Fruit fly (Drosophila melanogaster) whole organism, embryonic: Measurements from ENCODE around the gene scat.

Source experiments
- Bdp1 ChIP-seq: fragments of 200-800 bp; sonication (Bioruptor generic); optimal IDR thresholded peaks from 3 replicates; lab custom pipeline; 2016; ENCODE audit warnings: missing biosample characterization, missing genetic modification characterization
- CG10267 ChIP-seq: fragments of 200-800 bp; sonication (Bioruptor generic); optimal IDR thresholded peaks from 2 replicates; lab custom pipeline; 2018; ENCODE audit warnings: missing biosample characterization, mild to moderate bottlenecking, missing genetic modification characterization, moderate library complexity
- CG12104 ChIP-seq: fragments of 200-800 bp; sonication (Bioruptor generic); optimal IDR thresholded peaks from 3 replicates; lab custom pipeline; 2016; ENCODE audit warnings: missing biosample characterization, missing genetic modification characterization
- CG12219 ChIP-seq: fragments of 200-800 bp; sonication (Bioruptor generic); optimal IDR thresholded peaks from 3 replicates; lab custom pipeline; 2018; ENCODE audit warnings: missing biosample characterization, mild to moderate bottlenecking, missing genetic modification characterization
- CG14014 ChIP-seq: fragments of 200-800 bp; sonication (Bioruptor generic); IDR thresholded peaks from 2 replicates; pipeline ENCODE4 v1.3.6; 2022; ENCODE audit warnings: missing biosample characterization, missing genetic modification characterization
- CG14441 ChIP-seq: fragments of 200-800 bp; sonication (Bioruptor generic); IDR thresholded peaks from 2 replicates; pipeline ENCODE4 v1.3.6; 2022; ENCODE audit warnings: missing biosample characterization, missing genetic modification characterization
- CG15479 ChIP-seq: fragments of 200-800 bp; sonication (Bioruptor generic); optimal IDR thresholded peaks from 3 replicates; lab custom pipeline; 2019; ENCODE audit warnings: missing biosample characterization, mild to moderate bottlenecking, missing genetic modification characterization, moderate library complexity
- CG16779 ChIP-seq: fragments of 200-800 bp; sonication (Bioruptor generic); IDR thresholded peaks from 2 replicates; pipeline ENCODE4 v1.3.6; 2022; ENCODE audit warnings: missing biosample characterization, missing genetic modification characterization
- CG16813 ChIP-seq: fragments of 200-800 bp; sonication (Bioruptor generic); IDR thresholded peaks from 3 replicates; pipeline ENCODE4 v1.3.6; 2022; ENCODE audit warnings: missing biosample characterization, missing genetic modification characterization; ENCODE audit not compliant: partially characterized antibody
- CG16815 ChIP-seq: fragments of 200-800 bp; sonication (Bioruptor generic); optimal IDR thresholded peaks from 3 replicates; lab custom pipeline; 2017; ENCODE audit warnings: missing biosample characterization, mild to moderate bottlenecking, missing genetic modification characterization
- CG17802 ChIP-seq: fragments of 200-800 bp; sonication (Bioruptor generic); optimal IDR thresholded peaks from 2 replicates; lab custom pipeline; 2018; ENCODE audit warnings: missing biosample characterization, mild to moderate bottlenecking, missing genetic modification characterization, moderate library complexity
- CG18764 ChIP-seq: fragments of 200-800 bp; sonication (Bioruptor generic); optimal IDR thresholded peaks from 3 replicates; lab custom pipeline; 2016; ENCODE audit warnings: missing biosample characterization, missing genetic modification characterization
- CG2129 ChIP-seq: fragments of 200-800 bp; sonication (Bioruptor generic); IDR thresholded peaks from 2 replicates; pipeline ENCODE4 v1.3.6; 2022; ENCODE audit warnings: missing biosample characterization, missing genetic modification characterization; ENCODE audit not compliant: partially characterized antibody
- CG2712 ChIP-seq: fragments of 200-800 bp; optimal IDR thresholded peaks from 3 replicates; lab custom pipeline; 2019; ENCODE audit warnings: missing biosample characterization, mild to moderate bottlenecking, missing genetic modification characterization, moderate library complexity
- CG31441 ChIP-seq: fragments of 200-800 bp; sonication (Bioruptor generic); IDR thresholded peaks from 2 replicates; pipeline ENCODE4 v1.3.6; 2022; ENCODE audit warnings: missing biosample characterization, missing genetic modification characterization
- CG32532 ChIP-seq: fragments of 200-800 bp; sonication (Bioruptor generic); IDR thresholded peaks from 2 replicates; pipeline ENCODE4 v1.3.6; 2022; ENCODE audit warnings: missing biosample characterization, missing genetic modification characterization
- CG3281 ChIP-seq: fragments of 200-800 bp; sonication (Bioruptor generic); optimal IDR thresholded peaks from 3 replicates; lab custom pipeline; 2017; ENCODE audit warnings: missing biosample characterization, mild to moderate bottlenecking, missing genetic modification characterization
- CG34422 ChIP-seq: fragments of 200-800 bp; sonication (Bioruptor generic); IDR thresholded peaks from 3 replicates; pipeline ENCODE4 v1.3.6; 2022; ENCODE audit warnings: missing biosample characterization, missing genetic modification characterization
- CG3995 ChIP-seq: fragments of 200-800 bp; sonication (Bioruptor generic); optimal IDR thresholded peaks from 3 replicates; lab custom pipeline; 2016; ENCODE audit warnings: missing biosample characterization, missing genetic modification characterization
- CG5953 ChIP-seq: fragments of 200-800 bp; sonication (Bioruptor generic); IDR thresholded peaks from 2 replicates; pipeline ENCODE4 v1.3.6; 2022; ENCODE audit warnings: missing biosample characterization, missing genetic modification characterization
- CG8765 ChIP-seq: fragments of 200-800 bp; sonication (Bioruptor generic); IDR thresholded peaks from 2 replicates; pipeline ENCODE4 v1.3.6; 2022; ENCODE audit warnings: missing biosample characterization, missing genetic modification characterization
- CrebB ChIP-seq: fragments of 200-800 bp; sonication (Bioruptor generic); optimal IDR thresholded peaks from 3 replicates; lab custom pipeline; 2018; ENCODE audit warnings: missing biosample characterization, mild to moderate bottlenecking, missing genetic modification characterization
- Dbx ChIP-seq: fragments of 200-800 bp; sonication (Bioruptor generic); IDR thresholded peaks from 3 replicates; pipeline ENCODE4 v1.3.6; 2022; ENCODE audit warnings: missing biosample characterization, missing genetic modification characterization
- Dip3 ChIP-seq: fragments of 200-800 bp; sonication (Bioruptor generic); optimal IDR thresholded peaks from 3 replicates; lab custom pipeline; 2016; ENCODE audit warnings: missing biosample characterization, missing genetic modification characterization
- H2.0 ChIP-seq: fragments of 200-800 bp; sonication (Bioruptor generic); IDR thresholded peaks from 2 replicates; pipeline ENCODE4 v1.3.6; 2022; ENCODE audit warnings: missing biosample characterization, missing genetic modification characterization
- HLH3B ChIP-seq: fragments of 200-800 bp; sonication (Bioruptor generic); IDR thresholded peaks from 2 replicates; pipeline ENCODE4 v1.3.6; 2022; ENCODE audit warnings: missing biosample characterization, missing genetic modification characterization
- Hmr ChIP-seq: fragments of 200-800 bp; sonication (Bioruptor generic); optimal IDR thresholded peaks from 3 replicates; lab custom pipeline; 2017; ENCODE audit warnings: mild to moderate bottlenecking, missing biosample characterization, missing genetic modification reagents, missing genetic modification characterization
- Ptx1 ChIP-seq: fragments of 200-800 bp; sonication (Bioruptor generic); IDR thresholded peaks from 2 replicates; pipeline ENCODE4 v1.3.6; 2022; ENCODE audit warnings: missing biosample characterization, missing genetic modification characterization
- Sry-β ChIP-seq: fragments of 200-800 bp; sonication (Bioruptor generic); optimal IDR thresholded peaks from 2 replicates; lab custom pipeline; 2018; ENCODE audit warnings: missing biosample characterization, mild to moderate bottlenecking, missing genetic modification characterization, moderate library complexity
- abd-A ChIP-seq: fragments of 200-800 bp; sonication (Bioruptor generic); optimal IDR thresholded peaks from 3 replicates; lab custom pipeline; 2019; ENCODE audit warnings: missing biosample characterization, mild to moderate bottlenecking, missing genetic modification characterization, moderate library complexity
- ara ChIP-seq: fragments of 200-800 bp; sonication (Bioruptor generic); IDR thresholded peaks from 2 replicates; pipeline ENCODE4 v1.3.6; 2022; ENCODE audit warnings: missing biosample characterization, missing genetic modification characterization
- ase ChIP-seq: fragments of 200-800 bp; sonication (Bioruptor generic); IDR thresholded peaks from 3 replicates; pipeline ENCODE4 v1.3.6; 2022; ENCODE audit warnings: missing biosample characterization, missing genetic modification characterization
- ash1 ChIP-seq: fragments of 200-800 bp; sonication (Bioruptor generic); optimal IDR thresholded peaks from 2 replicates; lab custom pipeline; 2018; ENCODE audit warnings: missing biosample characterization, mild to moderate bottlenecking, missing genetic modification characterization
- br ChIP-seq: fragments of >200 bp; optimal IDR thresholded peaks from 2 replicates; lab custom pipeline; 2017
- chif ChIP-seq, 2 experiments: fragments of 200-800 bp; sonication (Bioruptor generic); optimal IDR thresholded peaks; 3 replicates each; lab custom pipeline; 2016; ENCODE audit warnings: missing biosample characterization in 2 of 2, missing genetic modification characterization in 2 of 2
- chn ChIP-seq: fragments of 200-800 bp; sonication (Bioruptor generic); optimal IDR thresholded peaks from 2 replicates; lab custom pipeline; 2016; ENCODE audit warnings: missing biosample characterization, missing genetic modification characterization
- dati ChIP-seq: fragments of 200-800 bp; sonication (Bioruptor generic); IDR thresholded peaks from 2 replicates; pipeline ENCODE4 v1.3.6; 2022; ENCODE audit warnings: missing biosample characterization, missing genetic modification characterization
- disco-r ChIP-seq: fragments of 200-800 bp; sonication (Bioruptor generic); optimal IDR thresholded peaks from 2 replicates; lab custom pipeline; 2016; ENCODE audit warnings: missing biosample characterization, missing genetic modification characterization
- h ChIP-seq: fragments of >200 bp; optimal IDR thresholded peaks from 2 replicates; lab custom pipeline; 2017
- hb ChIP-seq: fragments of 200-800 bp; sonication (Bioruptor generic); IDR thresholded peaks from 3 replicates; pipeline ENCODE4 v1.3.6; 2022; ENCODE audit warnings: missing biosample characterization, missing genetic modification characterization; ENCODE audit not compliant: partially characterized antibody
- hkb ChIP-seq, 2 experiments: fragments of 200-800 bp in 1 of 2; fragments of >200 bp in 1 of 2; sonication (Bioruptor generic) in 1 of 2; IDR thresholded peaks in 1 of 2; optimal IDR thresholded peaks in 1 of 2; 2 replicates each; pipeline versions ENCODE4 v1.3.6 to Lab custom; 2017 to 2022; ENCODE audit warnings: missing biosample characterization in 1 of 2, missing genetic modification characterization in 1 of 2
- jumu ChIP-seq: fragments of 200-800 bp; sonication (Bioruptor generic); optimal IDR thresholded peaks from 3 replicates; lab custom pipeline; 2016; ENCODE audit warnings: missing biosample characterization, missing genetic modification characterization
- lola ChIP-seq, 3 experiments: fragments of >200 bp in 2 of 3; fragments of 200-800 bp in 1 of 3; sonication (Bioruptor generic) in 1 of 3; optimal IDR thresholded peaks; 2 replicates each; lab custom pipeline; 2017 to 2019; ENCODE audit warnings: missing biosample characterization in 3 of 3, missing genetic modification characterization in 3 of 3, mild to moderate bottlenecking in 1 of 3, moderate library complexity in 1 of 3
- nerfin-1 ChIP-seq: fragments of 200-800 bp; sonication (Bioruptor generic); optimal IDR thresholded peaks from 3 replicates; lab custom pipeline; 2019; ENCODE audit warnings: missing biosample characterization, mild to moderate bottlenecking, missing genetic modification characterization, moderate library complexity
- pan ChIP-seq, 4 experiments: fragments of >200 bp in 3 of 4; fragments of 200-800 bp in 1 of 4; sonication (Bioruptor generic) in 1 of 4; optimal IDR thresholded peaks in 3 of 4; IDR thresholded peaks in 1 of 4; 2 replicates each; pipeline versions ENCODE4 v1.3.6 to Lab custom; 2017 to 2022; ENCODE audit warnings: missing biosample characterization in 2 of 4, missing genetic modification characterization in 2 of 4, mixed read lengths in 1 of 4
- pho ChIP-seq: fragments of 200-800 bp; sonication (Bioruptor generic); optimal IDR thresholded peaks from 2 replicates; lab custom pipeline; 2016; ENCODE audit warnings: missing biosample characterization, missing genetic modification characterization
- pum ChIP-seq: fragments of 200-800 bp; sonication (Bioruptor generic); optimal IDR thresholded peaks from 2 replicates; lab custom pipeline; 2016; ENCODE audit warnings: missing biosample characterization, missing genetic modification characterization
- row ChIP-seq: fragments of 200-800 bp; sonication (Bioruptor generic); IDR thresholded peaks from 3 replicates; pipeline ENCODE4 v1.3.6; 2022; ENCODE audit warnings: missing biosample characterization, missing genetic modification characterization
- shn ChIP-seq: fragments of 200-800 bp; sonication (Bioruptor generic); optimal IDR thresholded peaks from 3 replicates; lab custom pipeline; 2016; ENCODE audit warnings: missing biosample characterization, missing genetic modification characterization
- usp ChIP-seq: fragments of >200 bp; optimal IDR thresholded peaks from 2 replicates; lab custom pipeline; 2017; ENCODE audit warnings: missing biosample characterization, missing genetic modification characterization

The scat gene

DNA sequence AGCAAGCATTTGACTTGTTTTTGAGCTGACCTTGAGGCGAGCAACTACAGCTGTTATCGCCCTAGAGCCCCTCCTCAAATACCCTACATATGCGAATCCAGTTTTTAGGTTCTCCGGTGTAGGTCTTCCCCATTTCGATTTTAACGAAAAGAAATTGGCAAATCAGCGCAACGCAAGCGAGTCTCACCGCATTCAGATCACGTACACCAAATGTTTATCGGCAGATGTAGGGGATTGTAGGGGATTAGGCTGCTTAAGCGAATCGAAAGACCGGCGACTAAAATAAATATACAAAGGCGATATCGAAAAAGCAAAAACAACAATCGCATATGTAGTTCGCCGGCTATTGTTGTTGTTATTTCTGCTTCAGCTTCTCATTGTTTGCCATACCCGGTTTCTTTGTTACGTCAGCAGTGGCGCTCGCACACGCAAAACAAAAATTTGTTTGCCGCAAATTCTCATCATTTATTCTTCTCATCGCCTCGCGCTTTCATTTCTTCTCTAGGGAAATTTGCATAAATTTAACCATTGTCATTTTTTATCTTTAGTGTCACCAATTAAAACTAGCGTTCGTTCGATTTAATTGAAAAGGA lies 43.1 kb upstream of the scat start (continued):
- TF ChIP-seq Dip3 (peak; percentile 91), CG17802 (tag; lab: Kevin White, UChicago) (peak; percentile 13), H2.0 (GFP tag; lab: Robert Waterston, UW) (peak; percentile 68), CG2129 (no peak), lola (GFP tag; optimal IDR thresholded peaks at IDR 0.05; lab: Kevin White, UChicago) (no peak), CG5953 (GFP tag; lab: Robert Waterston, UW) (no peak), CG34422 (GFP tag; lab: Robert Waterston, UW) (peak; percentile 76; the same call in 2 of the 3 replicates), shn (peak; percentile 86), h (lab: Kevin White, UChicago) (no peak), Dbx (peak; percentile 81), CG15479 (GFP tag; lab: Kevin White, UChicago) (peak; percentile 32), CrebB (tag; lab: Kevin White, UChicago) (peak; percentile 31), ara (GFP tag; lab: Robert Waterston, UW) (0 out of 2 replicates have a peak, but pooled peaks have one; percentile 16), CG2712 (tag; lab: Kevin White, UChicago) (peak; percentile 45), CG12104 (GFP tag; lab: Kevin White, UChicago) (peak; percentile 25), row (peak; percentile 76), CG32532 (GFP tag; lab: Robert Waterston, UW) (peak; percentile 85), CG10267 (tag; lab: Kevin White, UChicago) (no peak), chn (GFP tag; lab: Kevin White, UChicago) (peak; percentile 58), CG14014 (GFP tag; lab: Robert Waterston, UW) (peak; percentile 69), disco-r (peak; percentile 69), br (lab: Kevin White, UChicago) (no peak), CG16815 (GFP tag; lab: Kevin White, UChicago) (peak; percentile 65), abd-A (tag; lab: Kevin White, UChicago) (peak; percentile 25), pho (GFP tag; lab: Kevin White, UChicago) (peak; percentile 80), usp (GFP tag; lab: Kevin White, UChicago) (no peak), jumu (GFP tag; lab: Kevin White, UChicago) (peak; percentile 56), CG14441 (GFP tag; lab: Robert Waterston, UW) (peak; percentile 75), hb (GFP tag; lab: Robert Waterston, UW) (no peak), CG16779 (GFP tag; lab: Robert Waterston, UW) (peak; percentile 29; the same call in 1 of the 2 replicates), ash1 (no peak), chif (GFP tag; optimal IDR thresholded peaks at IDR 0.05; lab: Kevin White, UChicago) (peak; percentile 59 to 76), ase (GFP tag; lab: Robert Waterston, UW) (0 out of 3 replicates have a peak, but pooled peaks have one; percentile 27), CG3995 (GFP tag; lab: Kevin White, UChicago) (peak; percentile 56), pum (peak; percentile 59), CG16813 (GFP tag; lab: Robert Waterston, UW) (no peak), CG18764 (GFP tag; lab: Kevin White, UChicago) (peak; percentile 14), CG31441 (0 out of 2 replicates have a peak, but pooled peaks have one; percentile 19), Sry-β (GFP tag; lab: Kevin White, UChicago) (no peak), CG3281 (GFP tag; lab: Kevin White, UChicago) (peak; percentile 71), CG8765 (GFP tag; lab: Robert Waterston, UW) (no peak), CG12219 (GFP tag; lab: Kevin White, UChicago) (peak; percentile 21), nerfin-1 (no peak), pan (optimal IDR thresholded peaks at IDR 0.05; lab: Kevin White, UChicago) (no peak), pan (GFP tag; optimal IDR thresholded peaks at IDR 0.05 in 1 of 2, IDR thresholded peaks at IDR 0.05 in 1 of 2) (peak in 1 of 2 experiments; percentile 81), HLH3B (peak; percentile 54), Ptx1 (GFP tag; lab: Robert Waterston, UW) (peak; percentile 79), Bdp1 (GFP tag; lab: Kevin White, UChicago) (peak; percentile 29), Hmr (GFP tag; lab: Kevin White, UChicago) (peak; percentile 81), dati (GFP tag; lab: Robert Waterston, UW) (no peak), hkb (optimal IDR thresholded peaks at IDR 0.05; lab: Kevin White, UChicago) (no peak), hkb (GFP tag; IDR thresholded peaks at IDR 0.05; lab: Robert Waterston, UW) (peak; percentile 69)
